Worm (Caenorhabditis elegans) whole organism, late embryonic: ENCODE data around the gene zip-1.

Source experiments
- ama-1 ChIP-seq: fragments of 150-350 bp; optimal IDR thresholded peaks from 2 replicates; lab custom pipeline; 2014
- ceh-30 ChIP-seq: fragments of 150-350 bp; optimal IDR thresholded peaks from 2 replicates; lab custom pipeline; 2014; ENCODE audit warnings: missing biosample characterization, missing genetic modification characterization
- ceh-31 ChIP-seq: sonication (generic microtip); optimal IDR thresholded peaks from 2 replicates; lab custom pipeline; 2016; ENCODE audit warnings: missing genetic modification characterization, missing compliant biosample characterization
- elt-4 ChIP-seq: sonication (generic microtip); optimal IDR thresholded peaks from 2 replicates; lab custom pipeline; 2016; ENCODE audit warnings: missing genetic modification characterization, missing compliant biosample characterization
- fkh-10 ChIP-seq: fragments of 150-350 bp; optimal IDR thresholded peaks from 2 replicates; lab custom pipeline; 2014; ENCODE audit warnings: missing biosample characterization, missing genetic modification reagents, missing genetic modification characterization
- fkh-6 ChIP-seq: sonication (generic microtip); optimal IDR thresholded peaks from 2 replicates; lab custom pipeline; 2016; ENCODE audit warnings: missing genetic modification characterization, missing compliant biosample characterization
- npax-4 ChIP-seq: sonication (generic microtip); optimal IDR thresholded peaks from 2 replicates; lab custom pipeline; 2016; ENCODE audit warnings: missing genetic modification characterization, missing compliant biosample characterization
- pha-4 ChIP-seq: fragments of 150-350 bp; optimal IDR thresholded peaks from 2 replicates; lab custom pipeline; 2018; ENCODE audit warnings: missing biosample characterization, missing genetic modification reagents, missing genetic modification characterization
- pqm-1 ChIP-seq: sonication (generic microtip); optimal IDR thresholded peaks from 2 replicates; lab custom pipeline; 2016; ENCODE audit warnings: missing genetic modification characterization, missing compliant biosample characterization
- pros-1 ChIP-seq: fragments of 150-350 bp; optimal IDR thresholded peaks from 2 replicates; lab custom pipeline; 2014; ENCODE audit warnings: missing biosample characterization, missing genetic modification reagents, missing genetic modification characterization
- tbx-7 ChIP-seq: sonication (generic microtip); optimal IDR thresholded peaks from 2 replicates; lab custom pipeline; 2016; ENCODE audit warnings: missing genotype, missing genetic modification characterization, missing compliant biosample characterization
- unc-42 ChIP-seq: sonication (generic microtip); optimal IDR thresholded peaks from 2 replicates; lab custom pipeline; 2016; ENCODE audit warnings: missing genotype, missing genetic modification characterization, missing compliant biosample characterization
- unc-55 ChIP-seq: sonication (generic microtip); optimal IDR thresholded peaks from 2 replicates; lab custom pipeline; 2017; ENCODE audit warnings: missing biosample characterization, missing genetic modification reagents, missing genetic modification characterization
- ztf-16 ChIP-seq: sonication (generic microtip); optimal IDR thresholded peaks from 2 replicates; lab custom pipeline; 2017; ENCODE audit warnings: missing genetic modification characterization, missing compliant biosample characterization

DNA sequence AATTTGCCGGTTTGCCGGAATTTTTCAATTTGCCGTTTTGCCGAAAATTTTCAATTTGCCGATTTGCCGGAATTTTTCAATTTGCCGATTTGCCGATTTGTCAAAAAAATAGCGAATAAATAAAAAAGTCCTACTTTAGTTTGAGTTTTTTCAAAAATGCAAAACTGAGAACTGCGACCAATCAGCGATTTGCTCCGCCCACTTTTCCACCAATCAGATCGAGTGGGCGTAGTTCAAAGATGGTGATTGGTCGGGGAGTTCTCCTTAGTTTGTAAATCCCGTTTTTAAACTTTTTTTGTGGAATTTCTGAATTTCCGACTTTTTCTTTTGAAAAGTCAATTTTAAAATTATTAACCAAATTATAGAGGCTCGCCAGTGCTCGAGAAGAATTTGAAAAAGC, 2.2 kb upstream of the zip-1 start:
- TF ChIP-seq pqm-1 (tag; lab: Kevin White, UChicago) (no peak), unc-55 (GFP tag; lab: Kevin White, UChicago) (no peak), ztf-16 (tag; lab: Kevin White, UChicago) (no peak), pros-1 (tag; lab: Kevin White, UChicago) (no peak), fkh-6 (no peak), pha-4 (tag; lab: Kevin White, UChicago) (no peak), unc-42 (tag; lab: Kevin White, UChicago) (no peak), elt-4 (tag; lab: Kevin White, UChicago) (no peak), ceh-31 (tag; lab: Kevin White, UChicago) (no peak), tbx-7 (tag; lab: Kevin White, UChicago) (no peak), fkh-10 (GFP tag; lab: Kevin White, UChicago) (no peak), ama-1 (no peak), npax-4 (tag; lab: Kevin White, UChicago) (no peak), ceh-30 (tag; lab: Kevin White, UChicago) (no peak)
